Worm (Caenorhabditis elegans) whole organism, L1 larva: ENCODE measurements around the gene htz-1.

ENCODE experiments used
- C04F5.9 ChIP-seq: sonication (generic microtip); optimal IDR thresholded peaks from 2 replicates; lab custom pipeline; 2016; ENCODE audit warnings: missing genetic modification characterization, missing compliant biosample characterization
- Y116A8C.19 ChIP-seq: sonication (generic microtip); optimal IDR thresholded peaks from 2 replicates; lab custom pipeline; 2016; ENCODE audit warnings: missing compliant biosample characterization, missing genetic modification characterization, borderline replicate concordance
- aly-2 ChIP-seq: fragments of 150-350 bp; optimal IDR thresholded peaks from 2 replicates; lab custom pipeline; 2014; ENCODE audit warnings: missing biosample characterization, missing genetic modification characterization
- blmp-1 ChIP-seq: fragments of 150-350 bp; optimal IDR thresholded peaks from 2 replicates; lab custom pipeline; 2014; ENCODE audit warnings: missing biosample characterization, missing genetic modification characterization
- ceh-63 ChIP-seq: fragments of 200-800 bp; sonication (Bioruptor generic); optimal IDR thresholded peaks from 2 replicates; lab custom pipeline; 2018; ENCODE audit warnings: mild to moderate bottlenecking, missing genetic modification characterization, missing compliant biosample characterization
- ceh-8 ChIP-seq: fragments of 200-800 bp; sonication (Bioruptor generic); optimal IDR thresholded peaks from 2 replicates; lab custom pipeline; 2018; ENCODE audit warnings: mild to moderate bottlenecking, missing genetic modification characterization, moderate library complexity, missing compliant biosample characterization
- ceh-82 ChIP-seq, 3 experiments: fragments of 150-350 bp in 1 of 3; sonication (generic microtip) in 2 of 3; optimal IDR thresholded peaks; 2 replicates each; lab custom pipeline; 2014 to 2017; ENCODE audit warnings: missing biosample characterization in 3 of 3, missing genetic modification characterization in 3 of 3
- ceh-90 ChIP-seq: sonication (generic microtip); optimal IDR thresholded peaks from 2 replicates; lab custom pipeline; 2016; ENCODE audit warnings: missing genetic modification characterization, missing compliant biosample characterization
- ces-1 ChIP-seq: fragments of 150-350 bp; optimal IDR thresholded peaks from 2 replicates; lab custom pipeline; 2014; ENCODE audit warnings: missing biosample characterization, missing genetic modification reagents, missing genetic modification characterization
- dpl-1 ChIP-seq, 3 experiments: fragments of 150-350 bp in 2 of 3; sonication (generic microtip) in 1 of 3; optimal IDR thresholded peaks; 2 replicates each; lab custom pipeline; 2014 to 2017; ENCODE audit warnings: missing biosample characterization in 3 of 3, missing genetic modification characterization in 3 of 3, missing genetic modification reagents in 3 of 3
- dsc-1 ChIP-seq: sonication (generic microtip); optimal IDR thresholded peaks from 2 replicates; lab custom pipeline; 2016; ENCODE audit warnings: mild to moderate bottlenecking, missing genetic modification characterization, missing compliant biosample characterization
- efl-1 ChIP-seq, 4 experiments: fragments of 150-350 bp; optimal IDR thresholded peaks in 3 of 4; peaks in 1 of 4; 1 replicate in 1 of 4; 2 replicates in 3 of 4; lab custom pipeline; 2014; ENCODE audit warnings: missing biosample characterization in 2 of 4, missing genetic modification characterization in 2 of 4, missing genetic modification reagents in 2 of 4
- efl-3 ChIP-seq: fragments of 200-800 bp; sonication (Bioruptor generic); optimal IDR thresholded peaks from 2 replicates; lab custom pipeline; 2018; ENCODE audit warnings: mild to moderate bottlenecking, missing genetic modification characterization, missing compliant biosample characterization
- elt-2 ChIP-seq: sonication (generic microtip); optimal IDR thresholded peaks from 2 replicates; lab custom pipeline; 2016; ENCODE audit warnings: missing genetic modification characterization, mild to moderate bottlenecking, inconsistent platforms, missing compliant biosample characterization, missing genetic modification reagents
- elt-3 ChIP-seq, 6 experiments: fragments of 150-350 bp in 1 of 6; sonication (generic microtip); optimal IDR thresholded peaks; 2 replicates each; lab custom pipeline; 2017 to 2018; ENCODE audit warnings: missing biosample characterization in 6 of 6, missing genetic modification characterization in 6 of 6, inconsistent platforms in 1 of 6
- fkh-10 ChIP-seq: sonication (generic microtip); optimal IDR thresholded peaks from 2 replicates; lab custom pipeline; 2017; ENCODE audit warnings: missing biosample characterization, missing genetic modification reagents, missing genetic modification characterization
- fkh-8 ChIP-seq: sonication (generic microtip); optimal IDR thresholded peaks from 2 replicates; lab custom pipeline; 2016; ENCODE audit warnings: mild to moderate bottlenecking, missing genetic modification characterization, missing compliant biosample characterization
- fos-1 ChIP-seq: fragments of 150-350 bp; optimal IDR thresholded peaks from 2 replicates; lab custom pipeline; 2014; ENCODE audit warnings: missing biosample characterization, missing genetic modification characterization
- grh-1 ChIP-seq: fragments of 200-800 bp; sonication (Bioruptor generic); IDR thresholded peaks from 2 replicates; pipeline ENCODE4 v1.3.6; 2022; ENCODE audit warnings: missing genetic modification reagents, missing genetic modification characterization, missing compliant biosample characterization
- hlh-4 ChIP-seq: sonication (generic microtip); optimal IDR thresholded peaks from 2 replicates; lab custom pipeline; 2016; ENCODE audit warnings: mild to moderate bottlenecking, missing genetic modification characterization, missing compliant biosample characterization
- hpl-2 ChIP-seq: fragments of 150-350 bp; optimal IDR thresholded peaks from 2 replicates; lab custom pipeline; 2014; ENCODE audit warnings: missing biosample characterization, missing genetic modification reagents, missing genetic modification characterization
- isw-1 ChIP-seq: fragments of 200-800 bp; sonication (Bioruptor generic); IDR thresholded peaks from 2 replicates; pipeline ENCODE4 v1.3.6; 2022; ENCODE audit warnings: missing genetic modification characterization, missing compliant biosample characterization
- jun-1 ChIP-seq: fragments of 150-350 bp; optimal IDR thresholded peaks from 2 replicates; lab custom pipeline; 2014; ENCODE audit warnings: missing biosample characterization, missing genetic modification reagents, missing genetic modification characterization
- lin-13 ChIP-seq: fragments of 150-350 bp; optimal IDR thresholded peaks from 2 replicates; lab custom pipeline; 2014; ENCODE audit warnings: missing biosample characterization, missing genetic modification reagents, missing genetic modification characterization
- lin-14 ChIP-seq: fragments of 200-800 bp; sonication (Bioruptor generic); optimal IDR thresholded peaks from 2 replicates; lab custom pipeline; 2018; ENCODE audit warnings: mild to moderate bottlenecking, missing genetic modification characterization, moderate library complexity, missing compliant biosample characterization
- lin-35 ChIP-seq, 2 experiments: fragments of 150-350 bp; optimal IDR thresholded peaks; 2 replicates each; lab custom pipeline; 2014; ENCODE audit warnings: missing biosample characterization in 2 of 2, missing genetic modification characterization in 2 of 2, missing genetic modification reagents in 2 of 2
- lin-39 ChIP-seq: fragments of 150-350 bp; optimal IDR thresholded peaks from 2 replicates; lab custom pipeline; 2014; ENCODE audit warnings: missing biosample characterization, missing genetic modification reagents, missing genetic modification characterization
- lsy-2 ChIP-seq, 2 experiments: fragments of 150-350 bp; optimal IDR thresholded peaks; 2 replicates each; lab custom pipeline; 2014; ENCODE audit warnings: missing biosample characterization in 2 of 2, missing genetic modification characterization in 2 of 2
- mab-9 ChIP-seq: fragments of 200-800 bp; sonication (Bioruptor generic); IDR thresholded peaks from 2 replicates; pipeline ENCODE4 v1.3.6; 2022; ENCODE audit warnings: missing genetic modification reagents, missing genetic modification characterization, missing compliant biosample characterization
- mdl-1 ChIP-seq, 2 experiments: fragments of 150-350 bp; optimal IDR thresholded peaks; 2 replicates each; lab custom pipeline; 2014 to 2017; ENCODE audit warnings: missing biosample characterization in 2 of 2, missing genetic modification characterization in 2 of 2, inconsistent platforms in 1 of 2
- mef-2 ChIP-seq: fragments of 150-350 bp; optimal IDR thresholded peaks from 2 replicates; lab custom pipeline; 2014; ENCODE audit warnings: missing biosample characterization, missing genetic modification characterization
- mep-1 ChIP-seq: fragments of 150-350 bp; optimal IDR thresholded peaks from 2 replicates; lab custom pipeline; 2014; ENCODE audit warnings: missing biosample characterization, missing genetic modification characterization
- nhr-12 ChIP-seq: sonication (generic microtip); optimal IDR thresholded peaks from 2 replicates; lab custom pipeline; 2017; ENCODE audit warnings: missing biosample characterization, missing genetic modification characterization
- nhr-20 ChIP-seq: sonication (generic microtip); optimal IDR thresholded peaks from 2 replicates; lab custom pipeline; 2016; ENCODE audit warnings: mild to moderate bottlenecking, missing genetic modification characterization, missing compliant biosample characterization
- nhr-28 ChIP-seq: fragments of 150-350 bp; optimal IDR thresholded peaks from 2 replicates; lab custom pipeline; 2014; ENCODE audit warnings: missing biosample characterization, missing genetic modification characterization
- nhr-47 ChIP-seq: sonication (generic microtip); optimal IDR thresholded peaks from 2 replicates; lab custom pipeline; 2016; ENCODE audit warnings: mild to moderate bottlenecking, missing genetic modification characterization, moderate library complexity, missing compliant biosample characterization
- nhr-71 ChIP-seq: sonication (generic microtip); optimal IDR thresholded peaks from 2 replicates; lab custom pipeline; 2016; ENCODE audit warnings: mild to moderate bottlenecking, missing genetic modification characterization, moderate library complexity, missing compliant biosample characterization
- nhr-77 ChIP-seq: fragments of 150-350 bp; optimal IDR thresholded peaks from 2 replicates; lab custom pipeline; 2014; ENCODE audit warnings: missing biosample characterization, missing genetic modification characterization
- nhr-85 ChIP-seq: sonication (generic microtip); peaks from one replicate; lab custom pipeline; 2016; ENCODE audit warnings: missing genetic modification characterization, inconsistent platforms, missing compliant biosample characterization
- pag-3 ChIP-seq: sonication (generic microtip); optimal IDR thresholded peaks from 2 replicates; lab custom pipeline; 2017; ENCODE audit warnings: missing genetic modification characterization, mild to moderate bottlenecking, missing compliant biosample characterization, antibody characterized with exemption, borderline replicate concordance; ENCODE audit not compliant: insufficient read depth
- pqm-1 ChIP-seq: sonication (generic microtip); optimal IDR thresholded peaks from 3 replicates; lab custom pipeline; 2017; ENCODE audit warnings: missing biosample characterization, missing genetic modification characterization
- snu-23 ChIP-seq: sonication (generic microtip); optimal IDR thresholded peaks from 2 replicates; lab custom pipeline; 2016; ENCODE audit warnings: missing genetic modification characterization, missing compliant biosample characterization
- sox-4 ChIP-seq: sonication (generic microtip); optimal IDR thresholded peaks from 2 replicates; lab custom pipeline; 2016; ENCODE audit warnings: missing genetic modification characterization, missing compliant biosample characterization
- sptf-1 ChIP-seq: fragments of 150-350 bp; optimal IDR thresholded peaks from 2 replicates; lab custom pipeline; 2014; ENCODE audit warnings: missing biosample characterization, missing genetic modification characterization
- sup-37 ChIP-seq: fragments of 200-800 bp; sonication (Bioruptor generic); optimal IDR thresholded peaks from 2 replicates; lab custom pipeline; 2018; ENCODE audit warnings: mild to moderate bottlenecking, missing genetic modification characterization, missing compliant biosample characterization
- unc-130 ChIP-seq: fragments of 150-350 bp; optimal IDR thresholded peaks from 2 replicates; lab custom pipeline; 2017; ENCODE audit warnings: missing biosample characterization, missing genetic modification characterization, inconsistent platforms
- unc-30 ChIP-seq: sonication (generic microtip); optimal IDR thresholded peaks from 2 replicates; lab custom pipeline; 2017; ENCODE audit warnings: missing biosample characterization, missing genetic modification characterization
- unc-62 ChIP-seq: fragments of 150-350 bp; optimal IDR thresholded peaks from 2 replicates; lab custom pipeline; 2014; ENCODE audit warnings: missing biosample characterization, missing genetic modification reagents, missing genetic modification characterization
- vab-15 ChIP-seq: sonication (generic microtip); optimal IDR thresholded peaks from 2 replicates; lab custom pipeline; 2017; ENCODE audit warnings: missing genotype, mild to moderate bottlenecking, missing genetic modification characterization, missing compliant biosample characterization
- xbp-1 ChIP-seq: sonication (generic microtip); optimal IDR thresholded peaks from 2 replicates; lab custom pipeline; 2016; ENCODE audit warnings: missing genetic modification characterization, missing compliant biosample characterization
- ztf-11 ChIP-seq, 2 experiments: sonication (generic microtip); optimal IDR thresholded peaks; 2 replicates each; lab custom pipeline; 2016 to 2017; ENCODE audit warnings: missing genetic modification characterization in 2 of 2, missing biosample characterization in 1 of 2, missing compliant biosample characterization in 1 of 2

Gene htz-1

ce11 chrIV:4406054-4406539 lies 39.9 kb upstream of the htz-1 start (continued):
- peak; percentile 78 for TF ChIP-seq xbp-1 (tag; lab: Kevin White, UChicago)
- TF ChIP-seq nhr-71 (tag; lab: Kevin White, UChicago): peak; percentile 87
- TF ChIP-seq jun-1 (tag; lab: Kevin White, UChicago): no peak
- TF ChIP-seq sox-4 (tag; lab: Kevin White, UChicago): peak; percentile 41
- 0 out of 2 replicates have a peak, but pooled peaks have one; percentile 45 for TF ChIP-seq mab-9 (GFP tag; lab: Robert Waterston, UW)
- TF ChIP-seq fos-1: peak; percentile 54
- peak; percentile 81 to 86 for TF ChIP-seq lin-35 (GFP tag; optimal IDR thresholded peaks at IDR 0.05; lab: Kevin White, UChicago)
- peak; percentile 63 for TF ChIP-seq vab-15 (tag; lab: Kevin White, UChicago)
- peak; percentile 66 to 79 (median 69) for TF ChIP-seq dpl-1 (GFP tag; optimal IDR thresholded peaks at IDR 0.05; lab: Kevin White, UChicago)
- no peak for TF ChIP-seq nhr-28 (tag; lab: Kevin White, UChicago)
- peak; percentile 83 for TF ChIP-seq fkh-8 (tag; lab: Kevin White, UChicago)
- TF ChIP-seq ceh-90 (tag; lab: Kevin White, UChicago): no peak
- TF ChIP-seq Y116A8C.19 (tag; lab: Kevin White, UChicago): no peak
- peak; percentile 66 for TF ChIP-seq pqm-1 (tag; lab: Kevin White, UChicago)
- TF ChIP-seq elt-3 (tag; optimal IDR thresholded peaks at IDR 0.05; lab: Kevin White, UChicago): peak in 1 of 6 experiments; percentile 49
- TF ChIP-seq hpl-2 (GFP tag; lab: Kevin White, UChicago): no peak
- TF ChIP-seq hlh-4 (tag; lab: Kevin White, UChicago): no peak
- no peak for TF ChIP-seq unc-30 (tag; lab: Kevin White, UChicago)
- TF ChIP-seq C04F5.9 (tag; lab: Kevin White, UChicago): no peak
- TF ChIP-seq nhr-20 (tag; lab: Kevin White, UChicago): peak; percentile 75
- TF ChIP-seq ceh-82 (tag; optimal IDR thresholded peaks at IDR 0.05; lab: Kevin White, UChicago): peak; percentile 16 to 77 (median 61)
- TF ChIP-seq mdl-1 (tag; optimal IDR thresholded peaks at IDR 0.05; lab: Kevin White, UChicago): peak in 1 of 2 experiments; percentile 55
- TF ChIP-seq unc-130 (tag; lab: Kevin White, UChicago): peak; percentile 81
- TF ChIP-seq mef-2 (tag; lab: Kevin White, UChicago): peak; percentile 12
- TF ChIP-seq grh-1 (GFP tag; lab: Robert Waterston, UW): peak; percentile 66; the same call in 1 of the 2 replicates
- peak; percentile 64 for TF ChIP-seq elt-2 (tag; lab: Kevin White, UChicago)
- TF ChIP-seq ztf-11 (tag; optimal IDR thresholded peaks at IDR 0.05; lab: Kevin White, UChicago): peak in 1 of 2 experiments; percentile 41
- peak; percentile 71 to 82 for TF ChIP-seq efl-1 (optimal IDR thresholded peaks at IDR 0.05; lab: Kevin White, UChicago)
- TF ChIP-seq efl-1 (GFP tag; optimal IDR thresholded peaks at IDR 0.05 in 1 of 2; lab: Kevin White, UChicago): peak; percentile 76 to 97
- TF ChIP-seq fkh-10 (GFP tag; lab: Kevin White, UChicago): peak; percentile 47
- TF ChIP-seq lin-14 (GFP tag; lab: Kevin White, UChicago): peak; percentile 92
- no peak for TF ChIP-seq ces-1
- TF ChIP-seq blmp-1 (tag; lab: Kevin White, UChicago): peak; percentile 38
- peak; percentile 78 for TF ChIP-seq nhr-47 (tag; lab: Kevin White, UChicago)
- TF ChIP-seq lin-13 (GFP tag; lab: Kevin White, UChicago): peak; percentile 77
- peak; percentile 91 for TF ChIP-seq nhr-85
- TF ChIP-seq aly-2 (tag; lab: Kevin White, UChicago): peak; percentile 37
- TF ChIP-seq ceh-8 (GFP tag; lab: Kevin White, UChicago): no peak
- peak; percentile 77 for TF ChIP-seq snu-23 (GFP tag; lab: Kevin White, UChicago)
- no peak for TF ChIP-seq pag-3 (tag; lab: Kevin White, UChicago)
- no peak for TF ChIP-seq lin-39 (tag; lab: Kevin White, UChicago)
- TF ChIP-seq sup-37 (GFP tag; lab: Kevin White, UChicago): peak; percentile 7
- no peak for TF ChIP-seq sptf-1 (tag; lab: Kevin White, UChicago)
- TF ChIP-seq mep-1 (tag; lab: Kevin White, UChicago): peak; percentile 51
- peak; percentile 47 to 79 for TF ChIP-seq lsy-2 (tag; optimal IDR thresholded peaks at IDR 0.05; lab: Kevin White, UChicago)
- no peak for TF ChIP-seq ceh-63
- peak; percentile 30 for TF ChIP-seq dsc-1
- no peak for TF ChIP-seq efl-3 (GFP tag; lab: Kevin White, UChicago)
- TF ChIP-seq nhr-12 (tag; lab: Kevin White, UChicago): no peak
- peak; percentile 64 for TF ChIP-seq isw-1 (GFP tag; lab: Robert Waterston, UW)
- TF ChIP-seq unc-62 (GFP tag; lab: Kevin White, UChicago): no peak
- peak; percentile 52 for TF ChIP-seq nhr-77 (tag; lab: Kevin White, UChicago)
